Worm (Caenorhabditis elegans) whole organism, late embryonic: ENCODE results near the gene C09G9.3.

ENCODE experiments used
- T23F11.4 ChIP-seq: fragments of 200-800 bp; sonication (Bioruptor generic); optimal IDR thresholded peaks from 2 replicates; lab custom pipeline; 2018; ENCODE audit warnings: mild to moderate bottlenecking, missing genetic modification characterization, missing compliant biosample characterization
- ama-1 ChIP-seq: fragments of 150-350 bp; optimal IDR thresholded peaks from 2 replicates; lab custom pipeline; 2014
- ceh-2 ChIP-seq: sonication (generic microtip); optimal IDR thresholded peaks from 2 replicates; lab custom pipeline; 2016; ENCODE audit warnings: missing genotype, missing genetic modification characterization, missing compliant biosample characterization
- ceh-6 ChIP-seq: fragments of 200-800 bp; sonication (Bioruptor generic); optimal IDR thresholded peaks from 2 replicates; lab custom pipeline; 2018; ENCODE audit warnings: mild to moderate bottlenecking, missing genetic modification characterization, missing compliant biosample characterization
- ceh-9 ChIP-seq: sonication (generic microtip); optimal IDR thresholded peaks from 2 replicates; lab custom pipeline; 2016; ENCODE audit warnings: mild to moderate bottlenecking, missing genetic modification characterization, inconsistent platforms, missing compliant biosample characterization
- dmd-4 ChIP-seq: sonication (generic microtip); optimal IDR thresholded peaks from 2 replicates; lab custom pipeline; 2016; ENCODE audit warnings: borderline replicate concordance, missing genetic modification characterization, missing compliant biosample characterization
- gmeb-2 ChIP-seq: sonication (generic microtip); optimal IDR thresholded peaks from 2 replicates; lab custom pipeline; 2016; ENCODE audit warnings: missing genetic modification characterization, inconsistent platforms, missing compliant biosample characterization
- hlh-30 ChIP-seq: sonication (generic microtip); optimal IDR thresholded peaks from 2 replicates; lab custom pipeline; 2017; ENCODE audit warnings: antibody characterized with exemption, missing genetic modification characterization, missing compliant biosample characterization; ENCODE audit not compliant: insufficient read depth
- lim-6 ChIP-seq: sonication (generic microtip); optimal IDR thresholded peaks from 2 replicates; lab custom pipeline; 2016; ENCODE audit warnings: missing genetic modification characterization, missing compliant biosample characterization
- lin-11 ChIP-seq: fragments of 200-800 bp; sonication (Bioruptor generic); optimal IDR thresholded peaks from 2 replicates; lab custom pipeline; 2018; ENCODE audit warnings: mild to moderate bottlenecking, missing genetic modification characterization, missing compliant biosample characterization
- npax-4 ChIP-seq: sonication (generic microtip); optimal IDR thresholded peaks from 2 replicates; lab custom pipeline; 2016; ENCODE audit warnings: missing genetic modification characterization, missing compliant biosample characterization
- pha-4 ChIP-seq: fragments of 150-350 bp; optimal IDR thresholded peaks from 2 replicates; lab custom pipeline; 2018; ENCODE audit warnings: missing biosample characterization, missing genetic modification reagents, missing genetic modification characterization
- sdc-2 ChIP-seq: sonication (generic microtip); optimal IDR thresholded peaks from 2 replicates; lab custom pipeline; 2016; ENCODE audit warnings: missing genotype, missing genetic modification characterization, missing compliant biosample characterization
- sox-2 ChIP-seq: fragments of 200-800 bp; sonication (Bioruptor generic); IDR thresholded peaks from 2 replicates; pipeline ENCODE4 v1.3.6; 2022; ENCODE audit warnings: missing genetic modification reagents, missing genetic modification characterization, missing compliant biosample characterization

- TF ChIP-seq lin-11 (tag; lab: Kevin White, UChicago) (no peak), sdc-2 (tag; lab: Kevin White, UChicago) (no peak), npax-4 (no peak), ama-1 (lab: Kevin White, UChicago) (no peak), pha-4 (tag; lab: Kevin White, UChicago) (no peak), hlh-30 (tag; lab: Kevin White, UChicago) (no peak), ceh-2 (no peak), lim-6 (no peak), dmd-4 (no peak), ceh-9 (tag; lab: Kevin White, UChicago) (no peak), ceh-6 (GFP tag; lab: Kevin White, UChicago) (no peak), T23F11.4 (GFP tag; lab: Kevin White, UChicago) (no peak), sox-2 (GFP tag; lab: Robert Waterston, UW) (no peak), gmeb-2 (tag; lab: Kevin White, UChicago) (no peak)
Observed at ce11 chrIV:8881181-8881580, 8.3 kb upstream of the C09G9.3 start, which contains the start of gene C09G9.8.
